Fruit fly (Drosophila melanogaster) whole organism, embryonic: ENCODE data around the gene CG10581.

ENCODE experiments used
- Ada2b ChIP-seq: fragments of 200-800 bp; sonication (Bioruptor generic); IDR thresholded peaks from 2 replicates; pipeline ENCODE4 v1.3.6; 2022; ENCODE audit warnings: missing biosample characterization, missing genetic modification characterization
- Blimp-1 ChIP-seq: fragments of 200-800 bp; sonication (Bioruptor generic); optimal IDR thresholded peaks from 3 replicates; lab custom pipeline; 2018; ENCODE audit warnings: missing biosample characterization, missing genetic modification characterization, mild to moderate bottlenecking, moderate library complexity, missing genetic modification reagents
- CG10366 ChIP-seq: fragments of 200-800 bp; sonication (Bioruptor generic); IDR thresholded peaks from 2 replicates; pipeline ENCODE4 v1.3.6; 2022; ENCODE audit warnings: missing biosample characterization, missing genetic modification characterization
- CG12659 ChIP-seq: fragments of 200-800 bp; sonication (Bioruptor generic); optimal IDR thresholded peaks from 3 replicates; lab custom pipeline; 2017; ENCODE audit warnings: mild to moderate bottlenecking, missing biosample characterization, missing genetic modification reagents, missing genetic modification characterization
- CG12769 ChIP-seq: fragments of 200-800 bp; sonication (Bioruptor generic); optimal IDR thresholded peaks from 2 replicates; lab custom pipeline; 2019; ENCODE audit warnings: missing biosample characterization, mild to moderate bottlenecking, missing genetic modification characterization, moderate library complexity
- CG13894 ChIP-seq: fragments of 200-800 bp; sonication (Bioruptor generic); optimal IDR thresholded peaks from 3 replicates; lab custom pipeline; 2018; ENCODE audit warnings: missing biosample characterization, mild to moderate bottlenecking, missing genetic modification characterization, moderate library complexity
- CG14050 ChIP-seq: fragments of 200-800 bp; sonication (Bioruptor generic); IDR thresholded peaks from 3 replicates; pipeline ENCODE4 v1.3.6; 2022; ENCODE audit warnings: missing biosample characterization, missing genetic modification characterization
- CG1603 ChIP-seq: fragments of 200-800 bp; sonication (Bioruptor generic); optimal IDR thresholded peaks from 2 replicates; lab custom pipeline; 2019; ENCODE audit warnings: missing biosample characterization, mild to moderate bottlenecking, missing genetic modification characterization, moderate library complexity
- CG2120 ChIP-seq: fragments of 200-800 bp; sonication (Bioruptor generic); optimal IDR thresholded peaks from 3 replicates; lab custom pipeline; 2016; ENCODE audit warnings: missing biosample characterization, missing genetic modification characterization
- CG30020 ChIP-seq: fragments of 200-800 bp; optimal IDR thresholded peaks from 2 replicates; lab custom pipeline; 2019; ENCODE audit warnings: missing biosample characterization, mild to moderate bottlenecking, missing genetic modification characterization, moderate library complexity
- CG30403 ChIP-seq: fragments of 200-800 bp; sonication (Bioruptor generic); optimal IDR thresholded peaks from 3 replicates; lab custom pipeline; 2016; ENCODE audit warnings: missing biosample characterization, missing genetic modification characterization
- CG32532 ChIP-seq: fragments of 200-800 bp; sonication (Bioruptor generic); IDR thresholded peaks from 2 replicates; pipeline ENCODE4 v1.3.6; 2022; ENCODE audit warnings: missing biosample characterization, missing genetic modification characterization
- CG7556 ChIP-seq: fragments of 200-800 bp; sonication (Bioruptor generic); optimal IDR thresholded peaks from 2 replicates; lab custom pipeline; 2017; ENCODE audit warnings: missing biosample characterization, mild to moderate bottlenecking, missing genetic modification characterization
- CG7839 ChIP-seq: fragments of 200-800 bp; sonication (Bioruptor generic); optimal IDR thresholded peaks from 3 replicates; lab custom pipeline; 2018; ENCODE audit warnings: missing biosample characterization, mild to moderate bottlenecking, missing genetic modification characterization, moderate library complexity
- CG8290 ChIP-seq, 3 experiments: fragments of 200-800 bp; sonication (Bioruptor generic); optimal IDR thresholded peaks; 2 replicates each; lab custom pipeline; 2016 to 2019; ENCODE audit warnings: missing biosample characterization in 3 of 3, missing genetic modification characterization in 3 of 3, mild to moderate bottlenecking in 2 of 3, moderate library complexity in 1 of 3
- CG8924 ChIP-seq: fragments of 200-800 bp; optimal IDR thresholded peaks from 3 replicates; lab custom pipeline; 2019; ENCODE audit warnings: missing biosample characterization, mild to moderate bottlenecking, missing genetic modification characterization, moderate library complexity
- GATAe ChIP-seq: fragments of 200-800 bp; sonication (Bioruptor generic); conservative IDR thresholded peaks from 2 replicates; pipeline ENCODE4 v1.3.6; 2022; ENCODE audit warnings: missing biosample characterization, missing genetic modification characterization
- H15 ChIP-seq: fragments of 200-800 bp; sonication (Bioruptor generic); IDR thresholded peaks from 3 replicates; pipeline ENCODE4 v1.3.6; 2022; ENCODE audit warnings: missing biosample characterization, missing genetic modification characterization
- HLH3B ChIP-seq: fragments of 200-800 bp; sonication (Bioruptor generic); IDR thresholded peaks from 2 replicates; pipeline ENCODE4 v1.3.6; 2022; ENCODE audit warnings: missing biosample characterization, missing genetic modification characterization
- Hmx ChIP-seq: fragments of 200-800 bp; sonication (Bioruptor generic); optimal IDR thresholded peaks from 2 replicates; lab custom pipeline; 2016; ENCODE audit warnings: missing biosample characterization, missing genetic modification characterization
- Hr51 ChIP-seq, 2 experiments: fragments of 200-800 bp; sonication (Bioruptor generic); optimal IDR thresholded peaks; 2 replicates in 1 of 2; 3 replicates in 1 of 2; lab custom pipeline; 2016 to 2018; ENCODE audit warnings: missing biosample characterization in 2 of 2, missing genetic modification characterization in 2 of 2, mild to moderate bottlenecking in 1 of 2, moderate library complexity in 1 of 2
- MBD-R2 ChIP-seq: fragments of 200-800 bp; sonication (Bioruptor generic); IDR thresholded peaks from 2 replicates; pipeline ENCODE4 v1.3.6; 2022; ENCODE audit warnings: missing biosample characterization, missing genetic modification characterization
- Mad ChIP-seq: fragments of 200-800 bp; sonication (Bioruptor generic); optimal IDR thresholded peaks from 2 replicates; lab custom pipeline; 2016; ENCODE audit warnings: missing biosample characterization, missing genetic modification characterization
- Med ChIP-seq: fragments of 200-800 bp; sonication (Bioruptor generic); peaks from one replicate; lab custom pipeline; 2016; ENCODE audit warnings: missing biosample characterization, missing genetic modification characterization, mild to moderate bottlenecking, inconsistent platforms, moderate library complexity
- Rfx ChIP-seq: fragments of 200-800 bp; sonication (Bioruptor generic); IDR thresholded peaks from 2 replicates; pipeline ENCODE4 v1.3.6; 2022; ENCODE audit warnings: missing biosample characterization, missing genetic modification characterization
- Sox102F ChIP-seq: fragments of 200-800 bp; sonication (Bioruptor generic); optimal IDR thresholded peaks from 2 replicates; lab custom pipeline; 2018; ENCODE audit warnings: missing biosample characterization, mild to moderate bottlenecking, missing genetic modification characterization, moderate library complexity
- Taf1 ChIP-seq: fragments of 200-800 bp; sonication (Bioruptor generic); IDR thresholded peaks from 2 replicates; pipeline ENCODE4 v1.3.6; 2022; ENCODE audit warnings: missing biosample characterization, missing genetic modification characterization
- abd-A ChIP-seq: fragments of 200-800 bp; sonication (Bioruptor generic); optimal IDR thresholded peaks from 3 replicates; lab custom pipeline; 2019; ENCODE audit warnings: missing biosample characterization, mild to moderate bottlenecking, missing genetic modification characterization, moderate library complexity
- az2 ChIP-seq: fragments of 200-800 bp; sonication (Bioruptor generic); optimal IDR thresholded peaks from 3 replicates; lab custom pipeline; 2016; ENCODE audit warnings: missing biosample characterization, missing genetic modification characterization
- bigmax ChIP-seq: fragments of 200-800 bp; sonication (Bioruptor generic); optimal IDR thresholded peaks from 2 replicates; lab custom pipeline; 2018; ENCODE audit warnings: missing biosample characterization, mild to moderate bottlenecking, missing genetic modification characterization
- ci ChIP-seq: fragments of 200-800 bp; sonication (Bioruptor generic); IDR thresholded peaks from 3 replicates; pipeline ENCODE4 v1.3.6; 2022; ENCODE audit warnings: missing biosample characterization, missing genetic modification characterization
- crc ChIP-seq: fragments of 200-800 bp; sonication (Bioruptor generic); optimal IDR thresholded peaks from 2 replicates; lab custom pipeline; 2016; ENCODE audit warnings: missing biosample characterization, missing genetic modification characterization
- crol ChIP-seq: fragments of 200-800 bp; sonication (Bioruptor generic); IDR thresholded peaks from 2 replicates; pipeline ENCODE4 v1.3.6; 2022; ENCODE audit warnings: missing biosample characterization, missing genetic modification characterization
- dysf ChIP-seq: fragments of 200-800 bp; sonication (Bioruptor generic); IDR thresholded peaks from 3 replicates; pipeline ENCODE4 v1.3.6; 2022; ENCODE audit warnings: missing biosample characterization, missing genetic modification characterization
- ewg ChIP-seq: fragments of 200-800 bp; sonication (Bioruptor generic); optimal IDR thresholded peaks from 3 replicates; lab custom pipeline; 2017; ENCODE audit warnings: mild to moderate bottlenecking, missing biosample characterization, missing genetic modification reagents, missing genetic modification characterization
- fd96Cb ChIP-seq: fragments of 200-800 bp; sonication (Bioruptor generic); optimal IDR thresholded peaks from 2 replicates; lab custom pipeline; 2018; ENCODE audit warnings: missing biosample characterization, mild to moderate bottlenecking, missing genetic modification characterization, moderate library complexity
- fru ChIP-seq: fragments of >200 bp; optimal IDR thresholded peaks from 2 replicates; lab custom pipeline; 2017
- gem ChIP-seq: fragments of 200-800 bp; sonication (Bioruptor generic); optimal IDR thresholded peaks from 2 replicates; lab custom pipeline; 2019; ENCODE audit warnings: missing biosample characterization, mild to moderate bottlenecking, missing genetic modification characterization, moderate library complexity
- gro ChIP-seq: fragments of 200-800 bp; sonication (Bioruptor generic); optimal IDR thresholded peaks from 2 replicates; lab custom pipeline; 2016; ENCODE audit warnings: missing biosample characterization, missing genetic modification characterization
- hkb ChIP-seq, 2 experiments: fragments of 200-800 bp in 1 of 2; fragments of >200 bp in 1 of 2; sonication (Bioruptor generic) in 1 of 2; IDR thresholded peaks in 1 of 2; optimal IDR thresholded peaks in 1 of 2; 2 replicates each; pipeline versions ENCODE4 v1.3.6 to Lab custom; 2017 to 2022; ENCODE audit warnings: missing biosample characterization in 1 of 2, missing genetic modification characterization in 1 of 2
- lilli ChIP-seq: fragments of 200-800 bp; sonication (Bioruptor generic); optimal IDR thresholded peaks from 3 replicates; lab custom pipeline; 2016; ENCODE audit warnings: missing biosample characterization, missing genetic modification characterization
- prd ChIP-seq, 3 experiments: fragments of >200 bp in 2 of 3; fragments of 200-800 bp in 1 of 3; sonication (Bioruptor generic) in 1 of 3; optimal IDR thresholded peaks in 2 of 3; IDR thresholded peaks in 1 of 3; 2 replicates in 2 of 3; 3 replicates in 1 of 3; pipeline versions ENCODE4 v1.3.6 to Lab custom; 2017 to 2022; ENCODE audit warnings: missing biosample characterization in 1 of 3, missing genetic modification characterization in 1 of 3
- ranshi ChIP-seq: fragments of 200-800 bp; sonication (Bioruptor generic); IDR thresholded peaks from 2 replicates; pipeline ENCODE4 v1.3.6; 2022; ENCODE audit warnings: missing biosample characterization, missing genetic modification characterization
- slbo ChIP-seq: fragments of 200-800 bp; sonication (Bioruptor generic); IDR thresholded peaks from 2 replicates; pipeline ENCODE4 v1.3.6; 2022; ENCODE audit warnings: missing biosample characterization, missing genetic modification characterization
- stc ChIP-seq: fragments of 200-800 bp; sonication (Bioruptor generic); IDR thresholded peaks from 2 replicates; pipeline ENCODE4 v1.3.6; 2022; ENCODE audit warnings: missing biosample characterization, missing genetic modification characterization
- unpg ChIP-seq: fragments of 200-800 bp; sonication (Bioruptor generic); optimal IDR thresholded peaks from 3 replicates; lab custom pipeline; 2018; ENCODE audit warnings: missing biosample characterization, mild to moderate bottlenecking, missing genetic modification characterization, moderate library complexity

Gene CG10581

DNA sequence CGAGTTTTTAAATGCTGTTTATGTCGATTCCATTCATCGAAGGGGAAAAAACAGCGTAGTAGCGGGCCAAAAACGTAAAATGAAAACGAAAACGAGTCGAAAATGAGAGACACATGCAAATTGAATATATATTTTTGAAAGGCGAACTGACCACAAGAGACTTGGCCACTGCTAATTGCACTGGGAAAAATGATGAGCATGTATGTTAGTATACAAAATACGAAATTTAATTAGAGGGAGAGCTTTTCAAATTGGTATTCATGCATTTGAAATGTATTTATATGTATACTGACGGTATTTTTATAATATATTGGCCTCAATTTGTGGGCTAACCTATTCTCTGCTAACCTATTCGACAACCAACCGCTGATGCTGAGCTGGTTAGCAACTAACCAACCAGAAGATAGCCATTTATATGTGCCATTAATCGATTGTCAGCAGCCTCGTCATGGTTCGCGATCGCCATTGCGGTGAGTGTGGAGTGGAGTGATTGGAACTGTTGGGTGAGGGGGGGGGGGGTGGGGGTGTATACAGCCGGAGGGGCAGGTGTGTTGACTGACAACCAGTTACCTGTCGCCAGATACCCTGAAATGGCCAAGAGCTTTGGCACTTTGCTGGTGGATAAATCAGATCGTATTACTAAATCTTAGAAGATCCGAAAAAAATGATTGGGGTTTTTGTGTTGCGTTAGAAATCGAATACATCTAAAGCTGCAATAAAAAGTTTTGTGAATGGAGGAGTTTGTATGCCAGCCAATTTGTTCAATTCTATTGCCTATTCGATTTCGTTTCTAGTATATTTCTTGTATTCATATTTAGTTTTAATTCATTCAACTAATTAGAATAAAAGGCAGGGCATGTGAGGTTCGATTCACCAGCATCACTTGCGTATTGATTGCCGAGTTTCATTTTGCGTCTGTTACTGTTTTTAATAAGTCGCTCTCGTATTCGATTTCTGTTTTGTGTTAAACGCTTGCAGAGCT, 8.2 kb upstream of the CG10581 start (continued):
- TF ChIP-seq fd96Cb (tag; lab: Kevin White, UChicago) (peak; percentile 10), Mad (GFP tag; lab: Kevin White, UChicago) (no peak), crol (GFP tag; lab: Robert Waterston, UW) (peak; percentile 87), slbo (GFP tag; lab: Robert Waterston, UW) (peak; percentile 50), bigmax (GFP tag; lab: Kevin White, UChicago) (no peak), CG14050 (GFP tag; lab: Robert Waterston, UW) (peak; percentile 38; the same call in 1 of the 3 replicates), CG12659 (GFP tag; lab: Kevin White, UChicago) (peak; percentile 17), ewg (GFP tag; lab: Kevin White, UChicago) (no peak), prd (optimal IDR thresholded peaks at IDR 0.05; lab: Kevin White, UChicago) (no peak), prd (GFP tag; IDR thresholded peaks at IDR 0.05; lab: Robert Waterston, UW) (peak; percentile 16; the same call in 1 of the 3 replicates), CG1603 (tag; lab: Kevin White, UChicago) (peak; percentile 39), stc (GFP tag; lab: Robert Waterston, UW) (peak; percentile 15; the same call in 1 of the 2 replicates), unpg (peak; percentile 31), az2 (peak; percentile 9), GATAe (GFP tag; lab: Robert Waterston, UW) (no peak), Hmx (GFP tag; lab: Kevin White, UChicago) (no peak), CG7556 (GFP tag; lab: Kevin White, UChicago) (peak; percentile 25), CG7839 (tag; lab: Kevin White, UChicago) (peak; percentile 19), CG30020 (no peak), gro (peak; percentile 18), crc (GFP tag; lab: Kevin White, UChicago) (no peak), abd-A (tag; lab: Kevin White, UChicago) (peak; percentile 63), MBD-R2 (GFP tag; lab: Robert Waterston, UW) (0 out of 2 replicates have a peak, but pooled peaks have one; percentile 24), Ada2b (GFP tag; lab: Robert Waterston, UW) (peak; percentile 46; the same call in 1 of the 2 replicates), CG12769 (peak; percentile 58), Med (GFP tag; lab: Kevin White, UChicago) (peak; percentile 85), Taf1 (GFP tag; lab: Robert Waterston, UW) (0 out of 2 replicates have a peak, but pooled peaks have one; percentile 20), Rfx (GFP tag; lab: Robert Waterston, UW) (peak; percentile 45), CG8290 (GFP tag; optimal IDR thresholded peaks at IDR 0.05; lab: Kevin White, UChicago) (no peak), CG8290 (tag; optimal IDR thresholded peaks at IDR 0.05; lab: Kevin White, UChicago) (peak in 1 of 2 experiments; percentile 55), dysf (GFP tag; lab: Robert Waterston, UW) (peak; percentile 68), CG8924 (tag; lab: Kevin White, UChicago) (peak; percentile 3), hkb (optimal IDR thresholded peaks at IDR 0.05; lab: Kevin White, UChicago) (no peak), hkb (GFP tag; IDR thresholded peaks at IDR 0.05; lab: Robert Waterston, UW) (peak; percentile 32; the same call in 1 of the 2 replicates), CG13894 (peak; percentile 7), CG10366 (no peak), CG30403 (peak; percentile 6), H15 (GFP tag; lab: Robert Waterston, UW) (peak; percentile 18; the same call in 1 of the 3 replicates), gem (peak; percentile 50), CG32532 (GFP tag; lab: Robert Waterston, UW) (peak; percentile 12; the same call in 1 of the 2 replicates), fru (lab: Kevin White, UChicago) (no peak), HLH3B (GFP tag; lab: Robert Waterston, UW) (peak; percentile 40; the same call in 1 of the 2 replicates), ci (GFP tag; lab: Robert Waterston, UW) (peak; percentile 56; the same call in 1 of the 3 replicates), Sox102F (GFP tag; lab: Kevin White, UChicago) (peak; percentile 21), Hr51 (GFP tag; optimal IDR thresholded peaks at IDR 0.05; lab: Kevin White, UChicago) (peak in 1 of 2 experiments; percentile 59), Blimp-1 (GFP tag; lab: Kevin White, UChicago) (peak; percentile 53), CG2120 (peak; percentile 43), lilli (peak; percentile 30), ranshi (GFP tag; lab: Robert Waterston, UW) (0 out of 2 replicates have a peak, but pooled peaks have one; percentile 15)
